ENCODE assay signal across 3 fruit fly cellular contexts in genomic region chr3R:26132854-26133253, dm6.
TF ChIP-seq lines count a peak whose summit lies in the region.

CG6142 (plus strand) TSS chr3R:26133154.

- TF ChIP-seq CTCF in whole organism, embryonic (GFP tag; optimal IDR thresholded peaks at IDR 0.05; lab: Kevin White, UChicago), result no peak

TF ChIP-seq in whole organism, embryonic, 481 proteins besides CTCF, POLR2A, EP300 and RAD21:
- no peak for TF ChIP-seq CHES-1-like (GFP tag; optimal IDR thresholded peaks at IDR 0.05; lab: Kevin White, UChicago)
- no peak for TF ChIP-seq hb (GFP tag; IDR thresholded peaks at IDR 0.05; lab: Robert Waterston, UW; ENCODE audit: partially characterized antibody)
- TF ChIP-seq CG6175 (GFP tag; IDR thresholded peaks at IDR 0.05; lab: Robert Waterston, UW), result no peak
- no peak for TF ChIP-seq CG15479 (GFP tag; optimal IDR thresholded peaks at IDR 0.05; lab: Kevin White, UChicago)
- no peak for TF ChIP-seq klu (GFP tag; IDR thresholded peaks at IDR 0.05; lab: Robert Waterston, UW)
- TF ChIP-seq CG33213 (GFP tag; optimal IDR thresholded peaks at IDR 0.05; lab: Kevin White, UChicago), result no peak
- no peak for TF ChIP-seq kay (GFP tag; optimal IDR thresholded peaks at IDR 0.05; lab: Kevin White, UChicago)
- TF ChIP-seq Eip74EF (GFP tag; optimal IDR thresholded peaks at IDR 0.05; lab: Kevin White, UChicago), result peak in 1 of 2 experiments; percentile 9
- no peak for TF ChIP-seq CG18599 (GFP tag; optimal IDR thresholded peaks at IDR 0.05; lab: Kevin White, UChicago)
- no peak for TF ChIP-seq sr (GFP tag; IDR thresholded peaks at IDR 0.05; lab: Robert Waterston, UW)
- no peak for TF ChIP-seq shn (GFP tag; optimal IDR thresholded peaks at IDR 0.05; lab: Kevin White, UChicago)
- no peak for TF ChIP-seq hth (optimal IDR thresholded peaks at IDR 0.05; lab: Kevin White, UChicago)
- TF ChIP-seq E2f2 (GFP tag; IDR thresholded peaks at IDR 0.05; lab: Robert Waterston, UW), result no peak
- no peak for TF ChIP-seq h (optimal IDR thresholded peaks at IDR 0.05; lab: Kevin White, UChicago)
- no peak for TF ChIP-seq dysf (GFP tag; IDR thresholded peaks at IDR 0.05; lab: Robert Waterston, UW)
- TF ChIP-seq Ptx1 (GFP tag; IDR thresholded peaks at IDR 0.05; lab: Robert Waterston, UW), result no peak
- TF ChIP-seq CG3163 (GFP tag; optimal IDR thresholded peaks at IDR 0.05; lab: Kevin White, UChicago), result no peak
- peak; percentile 6; the same call in 1 of the 3 replicates for TF ChIP-seq CG3726 (GFP tag; IDR thresholded peaks at IDR 0.05; lab: Robert Waterston, UW)
- no peak for TF ChIP-seq Six4 (GFP tag; optimal IDR thresholded peaks at IDR 0.05; lab: Kevin White, UChicago)
- no peak for TF ChIP-seq corto (GFP tag; optimal IDR thresholded peaks at IDR 0.05; lab: Kevin White, UChicago)
- no peak for TF ChIP-seq peb (GFP tag; IDR thresholded peaks at IDR 0.05; lab: Robert Waterston, UW)
- TF ChIP-seq exex (tag; optimal IDR thresholded peaks at IDR 0.05; lab: Kevin White, UChicago), result no peak
- no peak for TF ChIP-seq HLH3B (GFP tag; IDR thresholded peaks at IDR 0.05; lab: Robert Waterston, UW)
- 0 out of 4 replicates have a peak, but pooled peaks have one; percentile 28 for TF ChIP-seq chinmo (GFP tag; IDR thresholded peaks at IDR 0.05; lab: Robert Waterston, UW; ENCODE audit: partially characterized antibody)
- TF ChIP-seq gem (tag; optimal IDR thresholded peaks at IDR 0.05; lab: Kevin White, UChicago), result no peak
- TF ChIP-seq gce (GFP tag; IDR thresholded peaks at IDR 0.05; lab: Robert Waterston, UW), result 0 out of 3 replicates have a peak, but pooled peaks have one; percentile 20
- 0 out of 3 replicates have a peak, but pooled peaks have one; percentile 21 for TF ChIP-seq CG34422 (GFP tag; IDR thresholded peaks at IDR 0.05; lab: Robert Waterston, UW)
- no peak for TF ChIP-seq trem (tag; optimal IDR thresholded peaks at IDR 0.05; lab: Kevin White, UChicago)

TF ChIP-seq in whole organism, prepupa, 60 proteins besides CTCF, POLR2A, EP300 and RAD21:
- TF ChIP-seq salr (GFP tag; optimal IDR thresholded peaks at IDR 0.05; lab: Kevin White, UChicago), result no peak
- TF ChIP-seq CG31627 (GFP tag; optimal IDR thresholded peaks at IDR 0.05; lab: Kevin White, UChicago), result no peak
- no peak for TF ChIP-seq dac (GFP tag; optimal IDR thresholded peaks at IDR 0.05; lab: Kevin White, UChicago)
- peak; percentile 1 for TF ChIP-seq CG1621 (tag; optimal IDR thresholded peaks at IDR 0.05; lab: Kevin White, UChicago)
TF ChIP-seq in whole organism, prepupa: peak in this region for 1.

TF ChIP-seq in whole organism, pupa, 21 proteins besides CTCF, POLR2A, EP300 and RAD21:
- TF ChIP-seq gl (tag; optimal IDR thresholded peaks at IDR 0.05; lab: Kevin White, UChicago), result no peak
- TF ChIP-seq EcR (GFP tag; optimal IDR thresholded peaks at IDR 0.05; lab: Kevin White, UChicago), result peak; percentile 54
